Fruit fly (Drosophila melanogaster): ENCODE measurements around the gene CG10859.

CG10859 gene

dm6 chr2L:13414525-13415481, 16.3 kb upstream of the CG10859 start, which contains the start of the genes CG16956, CG42784 and CG43850:
CG16956 (minus strand) TSS chr2L:13414575.
CG42784 (plus strand) TSS chr2L:13415431.
CG43850 (plus strand) TSS chr2L:13415431.
- TF ChIP-seq Eip78C (GFP tag) (peak; percentile 57), Sox15 (GFP tag; optimal IDR thresholded peaks at IDR 0.05) (no peak), CG34406 (GFP tag; optimal IDR thresholded peaks at IDR 0.05) (peak; percentile 2), Eip75B (GFP tag; optimal IDR thresholded peaks at IDR 0.05) (peak; percentile 7), CG32006 (GFP tag; optimal IDR thresholded peaks at IDR 0.05) (no peak), Hr38 (GFP tag; optimal IDR thresholded peaks at IDR 0.05) (no peak), svp (GFP tag) (peak; percentile 15), salr (GFP tag; optimal IDR thresholded peaks at IDR 0.05) (peak in 1 of 2 experiments; percentile 14), Gug (GFP tag; IDR thresholded peaks at IDR 0.05) (no peak), CG6808 (GFP tag; optimal IDR thresholded peaks at IDR 0.05) (peak; percentile 27), achi (GFP tag; optimal IDR thresholded peaks at IDR 0.05) (peak; percentile 17), ss (GFP tag; optimal IDR thresholded peaks at IDR 0.05) (peak in 1 of 2 experiments; percentile 34), fd59A (GFP tag; optimal IDR thresholded peaks at IDR 0.05) (peak; percentile 10)

dm6 chr2L:13412219-13412618, 13.8 kb upstream of the CG10859 start, which contains the start of gene Flad2:
Flad2 (plus strand) TSS chr2L:13412519.
- TF ChIP-seq eg (GFP tag; IDR thresholded peaks at IDR 0.05): no peak
- no peak for TF ChIP-seq CG31627 (GFP tag; optimal IDR thresholded peaks at IDR 0.05)

dm6 chr2L:13411566-13411965, 13.1 kb upstream of the CG10859 start, which contains the start of gene Vm34Ca:
Vm34Ca (minus strand) TSS chr2L:13411631.
- no peak for TF ChIP-seq CG6808 (GFP tag; optimal IDR thresholded peaks at IDR 0.05)
- TF ChIP-seq CG6792 (GFP tag; optimal IDR thresholded peaks at IDR 0.05): no peak
- TF ChIP-seq CG11902 (GFP tag; optimal IDR thresholded peaks at IDR 0.05): no peak
- TF ChIP-seq Blimp-1 (GFP tag; optimal IDR thresholded peaks at IDR 0.05): no peak
- no peak for TF ChIP-seq Eip93F (GFP tag; optimal IDR thresholded peaks at IDR 0.05)
- TF ChIP-seq CG4318 (GFP tag; optimal IDR thresholded peaks at IDR 0.05): no peak
- no peak for TF ChIP-seq acj6 (GFP tag; optimal IDR thresholded peaks at IDR 0.05)
- TF ChIP-seq CG8632 (GFP tag; optimal IDR thresholded peaks at IDR 0.05): no peak

- TF ChIP-seq CG10631 (GFP tag; optimal IDR thresholded peaks at IDR 0.05) (peak; percentile 15), OdsH (GFP tag; optimal IDR thresholded peaks at IDR 0.05) (peak; percentile 27), dac (GFP tag; optimal IDR thresholded peaks at IDR 0.05) (no peak), CG34406 (GFP tag; optimal IDR thresholded peaks at IDR 0.05) (no peak), net (GFP tag; optimal IDR thresholded peaks at IDR 0.05) (peak; percentile 23), CG8119 (GFP tag; IDR thresholded peaks at IDR 0.05) (peak; percentile 52; the same call in 1 of the 3 replicates), Eip78C (GFP tag) (peak; percentile 59), CG6163 (GFP tag; IDR thresholded peaks at IDR 0.05) (0 out of 3 replicates have a peak, but pooled peaks have one; percentile 24), Hr4 (GFP tag; optimal IDR thresholded peaks at IDR 0.05) (peak; percentile 37), acj6 (GFP tag; optimal IDR thresholded peaks at IDR 0.05) (peak; percentile 16), CG32006 (GFP tag; optimal IDR thresholded peaks at IDR 0.05) (peak; percentile 51), CG3919 (GFP tag; optimal IDR thresholded peaks at IDR 0.05) (peak; percentile 30), CG11294 (GFP tag; IDR thresholded peaks at IDR 0.05) (no peak), Sox14 (GFP tag; optimal IDR thresholded peaks at IDR 0.05) (peak; percentile 5), achi (GFP tag; optimal IDR thresholded peaks at IDR 0.05) (peak; percentile 18), vri (GFP tag; optimal IDR thresholded peaks at IDR 0.05) (no peak), CG15336 (GFP tag; IDR thresholded peaks at IDR 0.05) (peak; percentile 54), svp (GFP tag) (peak; percentile 29)
Observed at dm6 chr2L:13399565-13399964, 1.1 kb upstream of the CG10859 start.

Measured in whole organism, prepupa.